Worm (Caenorhabditis elegans) whole organism, mixed stage, embryonic: ENCODE data around the gene srw-2.

Experiments used
- blmp-1 ChIP-seq: fragments of 150-350 bp; optimal IDR thresholded peaks from 2 replicates; lab custom pipeline; 2014; ENCODE audit warnings: missing biosample characterization, missing genetic modification characterization
- ces-1 ChIP-seq: fragments of 150-350 bp; optimal IDR thresholded peaks from 2 replicates; lab custom pipeline; 2014; ENCODE audit warnings: missing biosample characterization, missing genetic modification reagents, missing genetic modification characterization
- hlh-1 ChIP-seq: fragments of 150-350 bp; optimal IDR thresholded peaks from 2 replicates; lab custom pipeline; 2014; ENCODE audit warnings: missing biosample characterization, missing genetic modification reagents, missing genetic modification characterization
- nhr-12 ChIP-seq: fragments of 150-350 bp; optimal IDR thresholded peaks from 2 replicates; lab custom pipeline; 2014; ENCODE audit warnings: missing biosample characterization, missing genetic modification characterization
- nhr-237 ChIP-seq: fragments of 150-350 bp; optimal IDR thresholded peaks from 2 replicates; lab custom pipeline; 2014; ENCODE audit warnings: missing biosample characterization, missing genetic modification characterization
- unc-62 ChIP-seq: fragments of 150-350 bp; optimal IDR thresholded peaks from 2 replicates; lab custom pipeline; 2014; ENCODE audit warnings: missing biosample characterization, missing genetic modification reagents, missing genetic modification characterization
- zip-8 ChIP-seq: fragments of 150-350 bp; optimal IDR thresholded peaks from 2 replicates; lab custom pipeline; 2014; ENCODE audit warnings: missing biosample characterization, missing genetic modification characterization

DNA sequence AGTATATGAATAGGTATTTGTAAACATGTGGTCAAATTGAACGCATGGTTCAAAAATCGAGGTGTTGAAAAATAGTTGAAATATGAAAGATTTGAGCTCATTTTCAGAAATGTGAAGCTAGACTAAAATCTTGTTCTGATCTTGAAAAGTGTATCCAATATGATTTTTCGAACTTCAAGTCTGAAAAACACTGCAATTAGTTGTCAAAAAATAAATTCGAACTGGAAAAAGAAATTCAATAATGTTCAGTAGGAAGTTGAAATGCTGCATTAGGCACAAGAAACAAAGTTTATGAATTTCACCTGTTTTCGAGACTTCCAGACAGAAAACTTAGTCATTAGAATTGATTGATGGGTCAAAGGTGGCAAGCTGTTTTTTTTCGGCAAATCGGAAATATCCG is 30.8 kb downstream of the srw-2 start, which contains the start of gene srh-270:
- TF ChIP-seq hlh-1 (tag; lab: Kevin White, UChicago) (no peak), nhr-12 (tag; lab: Kevin White, UChicago) (no peak), ces-1 (GFP tag; lab: Kevin White, UChicago) (no peak), zip-8 (tag; lab: Kevin White, UChicago) (no peak), blmp-1 (tag; lab: Kevin White, UChicago) (no peak), nhr-237 (tag; lab: Kevin White, UChicago) (no peak), unc-62 (GFP tag; lab: Kevin White, UChicago) (no peak)
